Fruit fly (Drosophila melanogaster) whole organism, prepupa: ENCODE data around the gene CG32379.
A peak's percentile ranks its signal among the peaks of the same experiment; 100 is the strongest.

Source experiments
- CG10631 ChIP-seq: fragments of 200-800 bp; sonication (Bioruptor generic); optimal IDR thresholded peaks from 2 replicates; lab custom pipeline; 2016; ENCODE audit warnings: missing biosample characterization, missing genetic modification characterization
- CG10669 ChIP-seq: fragments of 200-800 bp; sonication (Bioruptor generic); optimal IDR thresholded peaks from 3 replicates; lab custom pipeline; 2018; ENCODE audit warnings: missing biosample characterization, mild to moderate bottlenecking, missing genetic modification characterization, moderate library complexity
- CG11294 ChIP-seq: fragments of 200-800 bp; sonication (Bioruptor generic); IDR thresholded peaks from 2 replicates; pipeline ENCODE4 v1.3.6; 2022; ENCODE audit warnings: missing biosample characterization, missing genetic modification characterization
- CG11902 ChIP-seq: fragments of 200-800 bp; sonication (Bioruptor generic); optimal IDR thresholded peaks from 3 replicates; lab custom pipeline; 2016; ENCODE audit warnings: missing biosample characterization, missing genetic modification characterization
- CG16779 ChIP-seq: fragments of 200-800 bp; sonication (Bioruptor generic); optimal IDR thresholded peaks from 3 replicates; lab custom pipeline; 2017; ENCODE audit warnings: missing biosample characterization, mild to moderate bottlenecking, missing genetic modification characterization
- CG3032 ChIP-seq: fragments of 200-800 bp; optimal IDR thresholded peaks from 2 replicates; lab custom pipeline; 2019; ENCODE audit warnings: missing biosample characterization, mild to moderate bottlenecking, missing genetic modification characterization, moderate library complexity
- CG31627 ChIP-seq: fragments of 200-800 bp; sonication (Bioruptor generic); optimal IDR thresholded peaks from 3 replicates; lab custom pipeline; 2016; ENCODE audit warnings: missing biosample characterization, missing genetic modification characterization
- CG32006 ChIP-seq: fragments of 200-800 bp; sonication (Bioruptor generic); optimal IDR thresholded peaks from 3 replicates; lab custom pipeline; 2017; ENCODE audit warnings: missing biosample characterization, mild to moderate bottlenecking, missing genetic modification characterization
- CG3919 ChIP-seq: fragments of 200-800 bp; sonication (Bioruptor generic); optimal IDR thresholded peaks from 3 replicates; lab custom pipeline; 2016; ENCODE audit warnings: missing biosample characterization, missing genetic modification characterization
- CG4318 ChIP-seq: fragments of 200-800 bp; sonication (Bioruptor generic); optimal IDR thresholded peaks from 3 replicates; lab custom pipeline; 2017; ENCODE audit warnings: missing biosample characterization, mild to moderate bottlenecking, missing genetic modification characterization
- CG6163 ChIP-seq: fragments of 200-800 bp; sonication (Bioruptor generic); IDR thresholded peaks from 3 replicates; pipeline ENCODE4 v1.3.6; 2022; ENCODE audit warnings: missing biosample characterization, missing genetic modification characterization
- CG6276 ChIP-seq: fragments of 200-800 bp; sonication (Bioruptor generic); optimal IDR thresholded peaks from 2 replicates; lab custom pipeline; 2017; ENCODE audit warnings: missing biosample characterization, mild to moderate bottlenecking, missing genetic modification characterization
- CG6808 ChIP-seq: fragments of 200-800 bp; sonication (Bioruptor generic); optimal IDR thresholded peaks from 3 replicates; lab custom pipeline; 2017; ENCODE audit warnings: missing biosample characterization, missing genetic modification characterization, mild to moderate bottlenecking, moderate library complexity, missing genetic modification reagents
- CG8119 ChIP-seq: fragments of 200-800 bp; sonication (Bioruptor generic); IDR thresholded peaks from 3 replicates; pipeline ENCODE4 v1.3.6; 2022; ENCODE audit warnings: missing biosample characterization, missing genetic modification characterization
- CG8319 ChIP-seq: fragments of 200-800 bp; sonication (Bioruptor generic); optimal IDR thresholded peaks from 3 replicates; lab custom pipeline; 2016; ENCODE audit warnings: missing biosample characterization, missing genetic modification characterization
- CG8632 ChIP-seq: fragments of 200-800 bp; sonication (Bioruptor generic); optimal IDR thresholded peaks from 3 replicates; lab custom pipeline; 2016; ENCODE audit warnings: missing biosample characterization, missing genetic modification characterization
- CG9139 ChIP-seq: fragments of 200-800 bp; sonication (Bioruptor generic); optimal IDR thresholded peaks from 3 replicates; lab custom pipeline; 2017; ENCODE audit warnings: missing biosample characterization, mild to moderate bottlenecking, missing genetic modification characterization
- Eip75B ChIP-seq: fragments of 200-800 bp; sonication (Bioruptor generic); optimal IDR thresholded peaks from 3 replicates; lab custom pipeline; 2016; ENCODE audit warnings: missing biosample characterization, missing genetic modification characterization
- Ets21C ChIP-seq: fragments of 200-800 bp; sonication (Bioruptor generic); optimal IDR thresholded peaks from 3 replicates; lab custom pipeline; 2016; ENCODE audit warnings: missing biosample characterization, missing genetic modification characterization
- Ets96B ChIP-seq: fragments of 200-800 bp; optimal IDR thresholded peaks from 2 replicates; lab custom pipeline; 2019; ENCODE audit warnings: missing biosample characterization, mild to moderate bottlenecking, missing genetic modification characterization, moderate library complexity
- Gug ChIP-seq: fragments of 200-800 bp; sonication (Bioruptor generic); IDR thresholded peaks from 2 replicates; pipeline ENCODE4 v1.3.6; 2022; ENCODE audit warnings: missing biosample characterization, missing genetic modification characterization
- Hr38 ChIP-seq: sonication (Bioruptor generic); optimal IDR thresholded peaks from 2 replicates; lab custom pipeline; 2016; ENCODE audit warnings: missing biosample characterization, missing genetic modification characterization
- Hr4 ChIP-seq: fragments of 200-800 bp; sonication (Bioruptor generic); optimal IDR thresholded peaks from 3 replicates; lab custom pipeline; 2016; ENCODE audit warnings: missing biosample characterization, missing genetic modification characterization
- Lpt ChIP-seq: fragments of 200-800 bp; sonication (Bioruptor generic); optimal IDR thresholded peaks from 3 replicates; lab custom pipeline; 2016; ENCODE audit warnings: missing biosample characterization, missing genetic modification characterization
- Met ChIP-seq: fragments of 200-800 bp; sonication (Bioruptor generic); optimal IDR thresholded peaks from 3 replicates; lab custom pipeline; 2016; ENCODE audit warnings: missing biosample characterization, missing genetic modification characterization
- OdsH ChIP-seq: fragments of 200-800 bp; sonication (Bioruptor generic); optimal IDR thresholded peaks from 3 replicates; lab custom pipeline; 2016; ENCODE audit warnings: missing biosample characterization, missing genetic modification characterization
- achi ChIP-seq: fragments of 200-800 bp; sonication (Bioruptor generic); optimal IDR thresholded peaks from 3 replicates; lab custom pipeline; 2016; ENCODE audit warnings: missing biosample characterization, missing genetic modification characterization
- dac ChIP-seq: fragments of 200-800 bp; sonication (Bioruptor generic); optimal IDR thresholded peaks from 2 replicates; lab custom pipeline; 2017; ENCODE audit warnings: missing biosample characterization, mild to moderate bottlenecking, missing genetic modification characterization
- eg ChIP-seq: fragments of 200-800 bp; sonication (Bioruptor generic); IDR thresholded peaks from 3 replicates; pipeline ENCODE4 v1.3.6; 2022; ENCODE audit warnings: missing biosample characterization, missing genetic modification characterization
- esn ChIP-seq: fragments of 200-800 bp; sonication (Bioruptor generic); optimal IDR thresholded peaks from 2 replicates; lab custom pipeline; 2016; ENCODE audit warnings: missing biosample characterization, mild to moderate bottlenecking, missing genetic modification characterization, moderate library complexity
- fd59A ChIP-seq: fragments of 200-800 bp; sonication (Bioruptor generic); optimal IDR thresholded peaks from 2 replicates; lab custom pipeline; 2017; ENCODE audit warnings: missing biosample characterization, mild to moderate bottlenecking, missing genetic modification characterization, missing genetic modification reagents
- fkh ChIP-seq: fragments of 200-800 bp; sonication (Bioruptor generic); optimal IDR thresholded peaks from 3 replicates; lab custom pipeline; 2017; ENCODE audit warnings: missing biosample characterization, mild to moderate bottlenecking, missing genetic modification characterization, moderate library complexity
- lz ChIP-seq: fragments of 200-800 bp; sonication (Bioruptor generic); optimal IDR thresholded peaks from 3 replicates; lab custom pipeline; 2016; ENCODE audit warnings: missing biosample characterization, missing genetic modification characterization
- net ChIP-seq: fragments of 200-800 bp; sonication (Bioruptor generic); optimal IDR thresholded peaks from 3 replicates; lab custom pipeline; 2016; ENCODE audit warnings: missing biosample characterization, missing genetic modification characterization
- pdm3 ChIP-seq: fragments of 200-800 bp; sonication (Bioruptor generic); optimal IDR thresholded peaks from 3 replicates; lab custom pipeline; 2016; ENCODE audit warnings: missing biosample characterization, missing genetic modification characterization
- salr ChIP-seq, 2 experiments: fragments of 200-800 bp; sonication (Bioruptor generic); optimal IDR thresholded peaks; 3 replicates each; lab custom pipeline; 2016 to 2018; ENCODE audit warnings: missing biosample characterization in 2 of 2, missing genetic modification characterization in 2 of 2, mild to moderate bottlenecking in 1 of 2
- spab ChIP-seq: fragments of 200-800 bp; sonication (Bioruptor generic); optimal IDR thresholded peaks from 2 replicates; lab custom pipeline; 2017; ENCODE audit warnings: missing biosample characterization, mild to moderate bottlenecking, missing genetic modification characterization, missing genetic modification reagents
- ss ChIP-seq, 2 experiments: fragments of 200-800 bp; sonication (Bioruptor generic); optimal IDR thresholded peaks; 2 replicates in 1 of 2; 3 replicates in 1 of 2; lab custom pipeline; 2017 to 2018; ENCODE audit warnings: mild to moderate bottlenecking in 2 of 2, missing biosample characterization in 2 of 2, missing genetic modification characterization in 2 of 2, moderate library complexity in 1 of 2

Gene CG32379

dm6 chr3L:7434715-7435653 lies 38.8 kb downstream of the CG32379 start, which contains the start of gene Rac2 (continued):
- TF ChIP-seq salr (GFP tag; optimal IDR thresholded peaks at IDR 0.05; lab: Kevin White, UChicago): peak; percentile 46 to 67
- TF ChIP-seq Hr38: no peak
- TF ChIP-seq CG8119: peak; percentile 57
- no peak for TF ChIP-seq CG8319 (GFP tag; lab: Kevin White, UChicago)
- TF ChIP-seq CG10631 (GFP tag; lab: Kevin White, UChicago): peak; percentile 47
- TF ChIP-seq CG6276 (GFP tag; lab: Kevin White, UChicago): peak; percentile 70
- TF ChIP-seq net: peak; percentile 69
- TF ChIP-seq achi (GFP tag; lab: Kevin White, UChicago): peak; percentile 58
- peak; percentile 21 for TF ChIP-seq dac
- TF ChIP-seq CG6163: peak; percentile 74
- peak; percentile 42 for TF ChIP-seq esn (GFP tag; lab: Kevin White, UChicago)
- peak; percentile 9 for TF ChIP-seq CG16779 (tag; lab: Kevin White, UChicago)
- TF ChIP-seq eg (GFP tag; lab: Robert Waterston, UW): peak; percentile 64; the same call in 2 of the 3 replicates
- peak; percentile 19 for TF ChIP-seq OdsH
- peak; percentile 58 for TF ChIP-seq fkh (GFP tag; lab: Kevin White, UChicago)
- TF ChIP-seq spab (GFP tag; lab: Kevin White, UChicago): peak; percentile 14
- TF ChIP-seq lz: peak; percentile 30
- TF ChIP-seq Lpt (GFP tag; lab: Kevin White, UChicago): peak; percentile 54
- peak; percentile 66 to 70 for TF ChIP-seq ss (GFP tag; optimal IDR thresholded peaks at IDR 0.05; lab: Kevin White, UChicago)
- peak; percentile 40 for TF ChIP-seq CG31627 (GFP tag; lab: Kevin White, UChicago)
- TF ChIP-seq Hr4 (GFP tag; lab: Kevin White, UChicago): peak; percentile 67
- peak; percentile 67 for TF ChIP-seq Eip75B (GFP tag; lab: Kevin White, UChicago)
- peak; percentile 30; the same call in 1 of the 2 replicates for TF ChIP-seq CG11294 (GFP tag; lab: Robert Waterston, UW)
- TF ChIP-seq pdm3: peak; percentile 41

- TF ChIP-seq lz (no peak), Met (GFP tag; lab: Kevin White, UChicago) (no peak), CG32006 (no peak), esn (GFP tag; lab: Kevin White, UChicago) (no peak), Hr4 (GFP tag; lab: Kevin White, UChicago) (no peak), CG11294 (GFP tag; lab: Robert Waterston, UW) (no peak), Ets96B (tag; lab: Kevin White, UChicago) (no peak), CG11902 (no peak), ss (GFP tag; optimal IDR thresholded peaks at IDR 0.05; lab: Kevin White, UChicago) (no peak), CG8632 (GFP tag; lab: Kevin White, UChicago) (no peak), dac (no peak), OdsH (no peak)
- TF ChIP-seq, all 60 proteins: peak for 0
Observed at dm6 chr3L:7437366-7437765, 41.2 kb downstream of the CG32379 start, which contains the start of gene CG14835. Gene CG14835, minus strand, starts transcription at chr3L:7437466.

dm6 chr3L:7439305-7439704 lies 43.1 kb downstream of the CG32379 start, which contains the start of gene sphinx1:
Gene sphinx1, minus strand, starts transcription at chr3L:7439405.
- TF ChIP-seq CG3032 (tag; lab: Kevin White, UChicago) (no peak), CG11902 (no peak), Ets96B (tag; lab: Kevin White, UChicago) (no peak), CG6808 (GFP tag; lab: Kevin White, UChicago) (no peak), Lpt (GFP tag; lab: Kevin White, UChicago) (no peak), CG9139 (GFP tag; lab: Kevin White, UChicago) (no peak), CG3919 (no peak), OdsH (no peak), Gug (GFP tag; lab: Robert Waterston, UW) (no peak), achi (GFP tag; lab: Kevin White, UChicago) (no peak), CG10669 (GFP tag; lab: Kevin White, UChicago) (no peak), CG4318 (GFP tag; lab: Kevin White, UChicago) (no peak), fd59A (no peak), CG6163 (no peak), Met (GFP tag; lab: Kevin White, UChicago) (no peak), CG8632 (GFP tag; lab: Kevin White, UChicago) (no peak), Ets21C (no peak), net (no peak)
